Worm (Caenorhabditis elegans) whole organism, young adult: ENCODE measurements around the gene imb-2.

Experiments
- F23B12.7 ChIP-seq: sonication (generic microtip); optimal IDR thresholded peaks from 2 replicates; lab custom pipeline; 2017; ENCODE audit warnings: missing genetic modification characterization, mild to moderate bottlenecking, missing compliant biosample characterization, antibody characterized with exemption, moderate library complexity; ENCODE audit not compliant: insufficient read depth
- ZK185.1 ChIP-seq: sonication (generic microtip); optimal IDR thresholded peaks from 2 replicates; lab custom pipeline; 2016; ENCODE audit warnings: mild to moderate bottlenecking, missing genetic modification characterization, missing compliant biosample characterization; ENCODE audit not compliant: poor library complexity, severe bottlenecking
- ama-1 ChIP-seq, 3 experiments: fragments of 150-350 bp in 1 of 3; sonication (generic microtip) in 2 of 3; optimal IDR thresholded peaks; 2 replicates each; lab custom pipeline; 2014 to 2018; ENCODE audit warnings: missing biosample characterization in 2 of 3, missing genetic modification characterization in 2 of 3, missing genetic modification reagents in 2 of 3
- ceh-79 ChIP-seq: sonication (generic microtip); optimal IDR thresholded peaks from 2 replicates; lab custom pipeline; 2017; ENCODE audit warnings: mild to moderate bottlenecking, missing genetic modification characterization, missing compliant biosample characterization
- gei-17 ChIP-seq: fragments of 200-800 bp; sonication (Bioruptor generic); optimal IDR thresholded peaks from 2 replicates; lab custom pipeline; 2018; ENCODE audit warnings: mild to moderate bottlenecking, missing genetic modification characterization, missing compliant biosample characterization
- hlh-26 ChIP-seq: fragments of 200-800 bp; sonication (Bioruptor generic); conservative IDR thresholded peaks from 2 replicates; pipeline ENCODE4 v1.3.6; 2022; ENCODE audit warnings: missing genetic modification reagents, missing genetic modification characterization, missing compliant biosample characterization
- lin-35 ChIP-seq, 3 experiments: fragments of 150-350 bp in 2 of 3; sonication (generic microtip) in 1 of 3; optimal IDR thresholded peaks; 2 replicates each; lab custom pipeline; 2014 to 2018; ENCODE audit warnings: missing biosample characterization in 3 of 3, missing genetic modification characterization in 3 of 3, missing genetic modification reagents in 3 of 3
- nfya-2 ChIP-seq: fragments of 200-800 bp; sonication (Bioruptor generic); IDR thresholded peaks from 2 replicates; pipeline ENCODE4 v1.3.6; 2022; ENCODE audit warnings: missing genetic modification reagents, missing genetic modification characterization, missing compliant biosample characterization
- nhr-80 ChIP-seq: sonication (generic microtip); optimal IDR thresholded peaks from 2 replicates; lab custom pipeline; 2016; ENCODE audit warnings: missing genetic modification characterization, missing compliant biosample characterization
- snpc-4 ChIP-seq, 5 experiments: fragments of 150-350 bp in 1 of 5; sonication (generic microtip) in 4 of 5; optimal IDR thresholded peaks; 2 replicates each; lab custom pipeline; 2014 to 2018; ENCODE audit warnings: missing genetic modification characterization in 5 of 5, missing biosample characterization in 3 of 5, antibody characterized with exemption in 2 of 5, mild to moderate bottlenecking in 2 of 5, missing compliant biosample characterization in 2 of 5, missing genotype in 2 of 5, moderate library complexity in 2 of 5, missing genetic modification reagents in 1 of 5
- sptf-2 ChIP-seq: fragments of 200-800 bp; sonication (Bioruptor generic); optimal IDR thresholded peaks from 2 replicates; lab custom pipeline; 2018; ENCODE audit warnings: mild to moderate bottlenecking, missing genetic modification characterization, missing compliant biosample characterization
- unc-130 ChIP-seq: sonication (generic microtip); optimal IDR thresholded peaks from 2 replicates; lab custom pipeline; 2016; ENCODE audit warnings: missing genetic modification reagents, missing genetic modification characterization, missing compliant biosample characterization

DNA sequence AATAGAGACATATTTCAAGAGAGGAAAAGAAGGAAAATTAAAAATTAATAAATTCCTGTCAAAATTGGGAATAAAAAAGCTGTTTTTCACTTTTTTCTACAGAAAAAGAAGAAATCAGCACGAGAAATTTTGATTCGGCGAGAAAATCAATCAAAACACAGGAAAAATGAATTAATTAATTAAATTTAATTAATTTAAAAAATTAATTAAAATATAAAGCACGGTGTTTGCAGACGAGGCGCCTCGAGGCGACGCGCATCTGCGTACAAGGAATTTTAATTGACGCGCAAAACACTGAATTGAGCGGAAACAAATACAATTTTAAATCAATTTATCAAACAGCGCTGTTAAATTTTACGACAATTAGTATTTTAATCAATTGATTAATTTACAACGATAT lies 44.3 kb upstream of the imb-2 start:
- no peak for TF ChIP-seq hlh-26
- no peak for TF ChIP-seq ZK185.1 (tag; lab: Kevin White, UChicago)
- TF ChIP-seq unc-130 = no peak
- no peak for TF ChIP-seq snpc-4 (GFP tag; optimal IDR thresholded peaks at IDR 0.05; lab: Kevin White, UChicago)
- no peak for TF ChIP-seq snpc-4 (tag; optimal IDR thresholded peaks at IDR 0.05; lab: Kevin White, UChicago)
- TF ChIP-seq F23B12.7 (tag; lab: Kevin White, UChicago) = no peak
- no peak for TF ChIP-seq ama-1 (optimal IDR thresholded peaks at IDR 0.05; lab: Kevin White, UChicago)
- no peak for TF ChIP-seq ama-1 (GFP tag; optimal IDR thresholded peaks at IDR 0.05; lab: Kevin White, UChicago)
- TF ChIP-seq ceh-79 (tag; lab: Kevin White, UChicago) = no peak
- no peak for TF ChIP-seq sptf-2 (GFP tag; lab: Kevin White, UChicago)
- no peak for TF ChIP-seq nhr-80 (tag; lab: Kevin White, UChicago)
- no peak for TF ChIP-seq gei-17
- TF ChIP-seq nfya-2 (GFP tag; lab: Robert Waterston, UW) = no peak
- no peak for TF ChIP-seq lin-35 (GFP tag; optimal IDR thresholded peaks at IDR 0.05; lab: Kevin White, UChicago)
